Fruit fly (Drosophila melanogaster) whole organism, wandering third instar larva: ENCODE data around the gene rush.

Source experiments
- Abd-B ChIP-seq: fragments of >200 bp; optimal IDR thresholded peaks from 2 replicates; lab custom pipeline; 2017; ENCODE audit warnings: missing biosample characterization, missing genetic modification characterization
- GATAd ChIP-seq: sonication (Bioruptor generic); optimal IDR thresholded peaks from 2 replicates; lab custom pipeline; 2016; ENCODE audit warnings: missing biosample characterization, missing genetic modification characterization
- HLH106 ChIP-seq: fragments of 200-800 bp; optimal IDR thresholded peaks from 3 replicates; lab custom pipeline; 2019; ENCODE audit warnings: missing biosample characterization, mild to moderate bottlenecking, missing genetic modification characterization, moderate library complexity
- Hr78 ChIP-seq: fragments of >200 bp; optimal IDR thresholded peaks from 2 replicates; lab custom pipeline; 2017; ENCODE audit warnings: missing biosample characterization, missing genetic modification characterization
- Rel ChIP-seq, 2 experiments: fragments of 200-800 bp; sonication (Bioruptor generic) in 1 of 2; optimal IDR thresholded peaks; 2 replicates in 1 of 2; 3 replicates in 1 of 2; lab custom pipeline; 2016 to 2019; ENCODE audit warnings: mild to moderate bottlenecking in 2 of 2, missing biosample characterization in 2 of 2, missing genetic modification characterization in 2 of 2, moderate library complexity in 1 of 2
- Vsx2 ChIP-seq: fragments of 200-300, 225-300 bp; sonication (Bioruptor generic); optimal IDR thresholded peaks from 2 replicates; lab custom pipeline; 2018; ENCODE audit warnings: missing biosample characterization, missing genetic modification characterization; ENCODE audit not compliant: partially characterized antibody
- br ChIP-seq: fragments of 200-800 bp; sonication (Bioruptor generic); optimal IDR thresholded peaks from 2 replicates; lab custom pipeline; 2016; ENCODE audit warnings: missing biosample characterization, missing genetic modification characterization
- brk ChIP-seq: fragments of 200-800 bp; sonication (Bioruptor generic); optimal IDR thresholded peaks from 2 replicates; lab custom pipeline; 2016; ENCODE audit warnings: missing biosample characterization, mild to moderate bottlenecking, missing genetic modification characterization
- h ChIP-seq: fragments of 200-800 bp; sonication (Bioruptor generic); optimal IDR thresholded peaks from 3 replicates; lab custom pipeline; 2016; ENCODE audit warnings: missing biosample characterization, mild to moderate bottlenecking, missing genetic modification characterization
- lola ChIP-seq: fragments of >200 bp; optimal IDR thresholded peaks from 2 replicates; lab custom pipeline; 2017; ENCODE audit warnings: missing biosample characterization, missing genetic modification characterization
- pan ChIP-seq: fragments of >200 bp; optimal IDR thresholded peaks from 2 replicates; lab custom pipeline; 2017
- psq ChIP-seq: fragments of 200-800 bp; sonication (Bioruptor generic); optimal IDR thresholded peaks from 3 replicates; lab custom pipeline; 2017; ENCODE audit warnings: missing biosample characterization, mild to moderate bottlenecking, missing genetic modification characterization, moderate library complexity

DNA sequence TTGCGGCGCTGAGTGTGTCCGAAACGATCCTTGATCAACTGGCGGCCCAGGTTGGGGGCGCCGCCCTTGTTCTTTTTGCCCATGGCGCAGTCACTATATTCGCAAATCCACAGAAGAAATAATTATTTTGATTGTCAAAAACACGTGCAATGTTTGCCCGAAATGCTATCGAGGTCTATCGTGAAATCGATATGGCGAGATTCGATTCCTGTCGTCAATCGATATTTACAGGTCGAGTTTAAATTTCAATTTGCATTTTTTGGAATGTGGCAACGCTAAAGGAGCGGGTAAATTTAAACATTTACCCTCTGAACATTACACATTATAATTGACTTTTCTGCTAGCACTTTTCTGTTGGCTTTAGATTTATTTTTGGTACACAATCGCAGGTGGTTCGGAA is 14.3 kb upstream of the rush start, which contains the start of gene Ns3:
- TF ChIP-seq Rel (GFP tag; optimal IDR thresholded peaks at IDR 0.05; lab: Kevin White, UChicago) (no peak), Rel (tag; optimal IDR thresholded peaks at IDR 0.05; lab: Kevin White, UChicago) (no peak), GATAd (GFP tag; lab: Kevin White, UChicago) (no peak), Vsx2 (no peak), HLH106 (tag; lab: Kevin White, UChicago) (no peak), Hr78 (GFP tag; lab: Kevin White, UChicago) (no peak), pan (lab: Kevin White, UChicago) (no peak), Abd-B (GFP tag; lab: Kevin White, UChicago) (no peak), br (GFP tag; lab: Kevin White, UChicago) (no peak), lola (GFP tag; lab: Kevin White, UChicago) (no peak), psq (no peak), h (GFP tag; lab: Kevin White, UChicago) (no peak), brk (no peak)
